Worm (Caenorhabditis elegans): Measurements from ENCODE around the gene clc-21.
"Not testable (repeated sequence)": the region's sequence is repeated elsewhere in the genome, so short reads cannot be mapped to it uniquely, and the experiment has no call there.

DNA sequence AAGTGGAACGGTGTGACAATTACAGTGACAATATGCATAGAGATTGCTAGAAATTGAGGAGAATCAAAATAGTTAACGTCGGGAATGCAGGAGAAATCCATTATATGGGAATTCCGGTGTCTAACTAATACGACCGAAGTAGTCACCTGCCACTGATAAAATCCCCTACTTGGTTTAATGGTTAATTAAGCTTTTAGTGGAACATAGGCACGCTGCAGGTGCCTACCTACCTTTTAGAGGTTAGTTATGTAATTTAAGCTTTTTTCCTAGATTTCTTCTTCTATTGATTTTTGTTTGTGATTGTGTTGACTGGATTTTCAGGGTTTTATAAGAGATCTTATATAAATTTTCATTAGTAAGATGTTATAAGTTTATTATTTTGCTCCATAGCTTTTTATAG, 39.3 kb downstream of the clc-21 start, which contains the start of gene srh-203:
- TF ChIP-seq ceh-83 (GFP tag; optimal IDR thresholded peaks at IDR 0.05); unc-62 (GFP tag; optimal IDR thresholded peaks at IDR 0.05); nhr-28 (tag; optimal IDR thresholded peaks at IDR 0.05); elt-1 (tag; optimal IDR thresholded peaks at IDR 0.05; ENCODE audit: borderline replicate concordance, insufficient read depth); lsy-2 (tag; optimal IDR thresholded peaks at IDR 0.05); sptf-1 (tag; optimal IDR thresholded peaks at IDR 0.05); nhr-76 (tag; optimal IDR thresholded peaks at IDR 0.05); nhr-237 (tag; optimal IDR thresholded peaks at IDR 0.05); snpc-4 (tag; optimal IDR thresholded peaks at IDR 0.05): not testable (repeated sequence)
